Fruit fly (Drosophila melanogaster) whole organism, embryonic: ENCODE measurements around the gene CG46462.

Source experiments
- Abd-B ChIP-seq: fragments of 200-800 bp; sonication (Bioruptor generic); optimal IDR thresholded peaks from 2 replicates; lab custom pipeline; 2018; ENCODE audit warnings: missing biosample characterization, mild to moderate bottlenecking, missing genetic modification characterization, moderate library complexity
- Atf3 ChIP-seq: fragments of 200-800 bp; sonication (Bioruptor generic); optimal IDR thresholded peaks from 3 replicates; lab custom pipeline; 2016; ENCODE audit warnings: missing biosample characterization, missing genetic modification characterization
- Bdp1 ChIP-seq: fragments of 200-800 bp; sonication (Bioruptor generic); optimal IDR thresholded peaks from 3 replicates; lab custom pipeline; 2016; ENCODE audit warnings: missing biosample characterization, missing genetic modification characterization
- CG10565 ChIP-seq: fragments of 200-800 bp; sonication (Bioruptor generic); optimal IDR thresholded peaks from 3 replicates; lab custom pipeline; 2016; ENCODE audit warnings: missing biosample characterization, mild to moderate bottlenecking, missing genetic modification characterization
- CG11085 ChIP-seq: fragments of 200-800 bp; sonication (Bioruptor generic); IDR thresholded peaks from 2 replicates; pipeline ENCODE4 v1.3.6; 2022; ENCODE audit warnings: missing biosample characterization, missing genetic modification characterization
- CG12769 ChIP-seq: fragments of 200-800 bp; sonication (Bioruptor generic); optimal IDR thresholded peaks from 2 replicates; lab custom pipeline; 2019; ENCODE audit warnings: missing biosample characterization, mild to moderate bottlenecking, missing genetic modification characterization, moderate library complexity
- CG15073 ChIP-seq: fragments of 200-800 bp; sonication (Bioruptor generic); optimal IDR thresholded peaks from 2 replicates; lab custom pipeline; 2016; ENCODE audit warnings: missing biosample characterization, missing genetic modification characterization
- CG15479 ChIP-seq: fragments of 200-800 bp; sonication (Bioruptor generic); optimal IDR thresholded peaks from 3 replicates; lab custom pipeline; 2019; ENCODE audit warnings: missing biosample characterization, mild to moderate bottlenecking, missing genetic modification characterization, moderate library complexity
- CG15601 ChIP-seq: fragments of 200-800 bp; sonication (Bioruptor generic); optimal IDR thresholded peaks from 3 replicates; lab custom pipeline; 2019; ENCODE audit warnings: missing biosample characterization, mild to moderate bottlenecking, missing genetic modification characterization, moderate library complexity
- CG17186 ChIP-seq: fragments of 200-800 bp; sonication (Bioruptor generic); optimal IDR thresholded peaks from 3 replicates; lab custom pipeline; 2017; ENCODE audit warnings: missing biosample characterization, missing genetic modification reagents, missing genetic modification characterization
- CG18476 ChIP-seq: fragments of 200-800 bp; sonication (Bioruptor generic); optimal IDR thresholded peaks from 2 replicates; lab custom pipeline; 2016; ENCODE audit warnings: missing biosample characterization, mild to moderate bottlenecking, missing genetic modification characterization
- CG3163 ChIP-seq: fragments of 200-800 bp; sonication (Bioruptor generic); optimal IDR thresholded peaks from 3 replicates; lab custom pipeline; 2016; ENCODE audit warnings: missing biosample characterization, missing genetic modification characterization
- CG34376 ChIP-seq: fragments of 200-800 bp; sonication (Bioruptor generic); optimal IDR thresholded peaks from 2 replicates; lab custom pipeline; 2018; ENCODE audit warnings: missing biosample characterization, mild to moderate bottlenecking, missing genetic modification characterization
- CG34422 ChIP-seq: fragments of 200-800 bp; sonication (Bioruptor generic); IDR thresholded peaks from 3 replicates; pipeline ENCODE4 v1.3.6; 2022; ENCODE audit warnings: missing biosample characterization, missing genetic modification characterization
- CG4328 ChIP-seq: fragments of 200-800 bp; sonication (Bioruptor generic); optimal IDR thresholded peaks from 3 replicates; lab custom pipeline; 2017; ENCODE audit warnings: missing biosample characterization, missing genetic modification reagents, missing genetic modification characterization
- CG4424 ChIP-seq: fragments of 200-800 bp; sonication (Bioruptor generic); optimal IDR thresholded peaks from 3 replicates; lab custom pipeline; 2016; ENCODE audit warnings: missing biosample characterization, missing genetic modification characterization
- CG6813 ChIP-seq: fragments of 200-800 bp; sonication (Bioruptor generic); optimal IDR thresholded peaks from 2 replicates; lab custom pipeline; 2017; ENCODE audit warnings: missing biosample characterization, missing genetic modification characterization, mild to moderate bottlenecking, moderate library complexity, missing genetic modification reagents
- CG7556 ChIP-seq: fragments of 200-800 bp; sonication (Bioruptor generic); optimal IDR thresholded peaks from 2 replicates; lab custom pipeline; 2017; ENCODE audit warnings: missing biosample characterization, mild to moderate bottlenecking, missing genetic modification characterization
- CG7745 ChIP-seq: fragments of 200-800 bp; sonication (Bioruptor generic); optimal IDR thresholded peaks from 2 replicates; lab custom pipeline; 2018; ENCODE audit warnings: missing biosample characterization, mild to moderate bottlenecking, missing genetic modification characterization, moderate library complexity
- CG9727 ChIP-seq: fragments of 200-800 bp; sonication (Bioruptor generic); optimal IDR thresholded peaks from 3 replicates; lab custom pipeline; 2017; ENCODE audit warnings: missing biosample characterization, mild to moderate bottlenecking, missing genetic modification characterization
- CG9797 ChIP-seq: fragments of 200-800 bp; sonication (Bioruptor generic); optimal IDR thresholded peaks from 3 replicates; lab custom pipeline; 2018; ENCODE audit warnings: missing biosample characterization, mild to moderate bottlenecking, missing genetic modification characterization
- CG9932 ChIP-seq: fragments of 200-800 bp; sonication (Bioruptor generic); IDR thresholded peaks from 2 replicates; pipeline ENCODE4 v1.3.6; 2022; ENCODE audit warnings: missing biosample characterization, missing genetic modification characterization
- Dbx ChIP-seq: fragments of 200-800 bp; sonication (Bioruptor generic); IDR thresholded peaks from 3 replicates; pipeline ENCODE4 v1.3.6; 2022; ENCODE audit warnings: missing biosample characterization, missing genetic modification characterization
- Dp ChIP-seq: fragments of 200-800 bp; sonication (Bioruptor generic); optimal IDR thresholded peaks from 2 replicates; lab custom pipeline; 2018; ENCODE audit warnings: missing biosample characterization, mild to moderate bottlenecking, missing genetic modification characterization, moderate library complexity
- H15 ChIP-seq: fragments of 200-800 bp; sonication (Bioruptor generic); IDR thresholded peaks from 3 replicates; pipeline ENCODE4 v1.3.6; 2022; ENCODE audit warnings: missing biosample characterization, missing genetic modification characterization
- HLH3B ChIP-seq: fragments of 200-800 bp; sonication (Bioruptor generic); IDR thresholded peaks from 2 replicates; pipeline ENCODE4 v1.3.6; 2022; ENCODE audit warnings: missing biosample characterization, missing genetic modification characterization
- Hmr ChIP-seq: fragments of 200-800 bp; sonication (Bioruptor generic); optimal IDR thresholded peaks from 3 replicates; lab custom pipeline; 2017; ENCODE audit warnings: mild to moderate bottlenecking, missing biosample characterization, missing genetic modification reagents, missing genetic modification characterization
- Kr ChIP-seq: fragments of 200-800 bp; sonication (Bioruptor generic); optimal IDR thresholded peaks from 2 replicates; lab custom pipeline; 2017; ENCODE audit warnings: missing biosample characterization, mild to moderate bottlenecking, missing genetic modification characterization
- Lpt ChIP-seq: fragments of >200 bp; optimal IDR thresholded peaks from 2 replicates; lab custom pipeline; 2018; ENCODE audit warnings: missing biosample characterization, missing genetic modification characterization
- Max ChIP-seq: fragments of 200-800 bp; sonication (Bioruptor generic); optimal IDR thresholded peaks from 2 replicates; lab custom pipeline; 2016; ENCODE audit warnings: missing biosample characterization, mild to moderate bottlenecking, missing genetic modification characterization
- Mrtf ChIP-seq: fragments of 200-800 bp; sonication (Bioruptor generic); IDR thresholded peaks from 3 replicates; pipeline ENCODE4 v1.3.6; 2022; ENCODE audit warnings: missing biosample characterization, missing genetic modification characterization
- Nf-YA ChIP-seq: fragments of 200-800 bp; sonication (Bioruptor generic); IDR thresholded peaks from 2 replicates; pipeline ENCODE4 v1.3.6; 2022; ENCODE audit warnings: missing biosample characterization, missing genetic modification characterization
- Oaz ChIP-seq: fragments of 200-800 bp; sonication (Bioruptor generic); IDR thresholded peaks from 2 replicates; pipeline ENCODE4 v1.3.6; 2022; ENCODE audit warnings: missing biosample characterization, missing genetic modification characterization
- Scr ChIP-seq: fragments of 200-800 bp; sonication (Bioruptor generic); IDR thresholded peaks from 2 replicates; pipeline ENCODE4 v1.3.6; 2022; ENCODE audit warnings: missing biosample characterization, missing genetic modification characterization; ENCODE audit not compliant: partially characterized antibody
- Taf1 ChIP-seq: fragments of 200-800 bp; sonication (Bioruptor generic); IDR thresholded peaks from 2 replicates; pipeline ENCODE4 v1.3.6; 2022; ENCODE audit warnings: missing biosample characterization, missing genetic modification characterization
- Vsx1 ChIP-seq: fragments of 200-800 bp; sonication (Bioruptor generic); optimal IDR thresholded peaks from 2 replicates; lab custom pipeline; 2017; ENCODE audit warnings: missing biosample characterization, mild to moderate bottlenecking, missing genetic modification characterization, missing genetic modification reagents
- ase ChIP-seq: fragments of 200-800 bp; sonication (Bioruptor generic); IDR thresholded peaks from 3 replicates; pipeline ENCODE4 v1.3.6; 2022; ENCODE audit warnings: missing biosample characterization, missing genetic modification characterization
- btn ChIP-seq: fragments of 200-800 bp; sonication (Bioruptor generic); optimal IDR thresholded peaks from 2 replicates; lab custom pipeline; 2016; ENCODE audit warnings: missing biosample characterization, missing genetic modification characterization
- cwo ChIP-seq: fragments of 200-800 bp; sonication (Bioruptor generic); optimal IDR thresholded peaks from 3 replicates; lab custom pipeline; 2017; ENCODE audit warnings: missing biosample characterization, missing genetic modification characterization, mild to moderate bottlenecking, moderate library complexity, missing genetic modification reagents
- dati ChIP-seq: fragments of 200-800 bp; sonication (Bioruptor generic); IDR thresholded peaks from 2 replicates; pipeline ENCODE4 v1.3.6; 2022; ENCODE audit warnings: missing biosample characterization, missing genetic modification characterization
- fru ChIP-seq: fragments of >200 bp; optimal IDR thresholded peaks from 2 replicates; lab custom pipeline; 2017
- inv ChIP-seq: fragments of 200-800 bp; sonication (Bioruptor generic); IDR thresholded peaks from 2 replicates; pipeline ENCODE4 v1.3.6; 2022; ENCODE audit warnings: missing biosample characterization, missing genetic modification characterization; ENCODE audit not compliant: partially characterized antibody
- klu ChIP-seq: fragments of 200-800 bp; sonication (Bioruptor generic); IDR thresholded peaks from 2 replicates; pipeline ENCODE4 v1.3.6; 2022; ENCODE audit warnings: missing biosample characterization, missing genetic modification characterization
- lola ChIP-seq, 3 experiments: fragments of >200 bp in 2 of 3; fragments of 200-800 bp in 1 of 3; sonication (Bioruptor generic) in 1 of 3; optimal IDR thresholded peaks; 2 replicates each; lab custom pipeline; 2017 to 2019; ENCODE audit warnings: missing biosample characterization in 3 of 3, missing genetic modification characterization in 3 of 3, mild to moderate bottlenecking in 1 of 3, moderate library complexity in 1 of 3
- mld ChIP-seq: fragments of 200-800 bp; sonication (Bioruptor generic); IDR thresholded peaks from 3 replicates; pipeline ENCODE4 v1.3.6; 2022; ENCODE audit warnings: missing biosample characterization, missing genetic modification characterization; ENCODE audit not compliant: partially characterized antibody
- org-1 ChIP-seq: fragments of 200-800 bp; sonication (Bioruptor generic); optimal IDR thresholded peaks from 2 replicates; lab custom pipeline; 2017; ENCODE audit warnings: missing biosample characterization, missing genetic modification characterization
- pho ChIP-seq: fragments of 200-800 bp; sonication (Bioruptor generic); optimal IDR thresholded peaks from 2 replicates; lab custom pipeline; 2016; ENCODE audit warnings: missing biosample characterization, missing genetic modification characterization
- pita ChIP-seq: fragments of 200-800 bp; sonication (Bioruptor generic); optimal IDR thresholded peaks from 2 replicates; lab custom pipeline; 2017; ENCODE audit warnings: missing biosample characterization, mild to moderate bottlenecking, missing genetic modification characterization
- repo ChIP-seq: fragments of 200-800 bp; sonication (Bioruptor generic); optimal IDR thresholded peaks from 2 replicates; lab custom pipeline; 2016; ENCODE audit warnings: missing biosample characterization, missing genetic modification characterization
- seq ChIP-seq: fragments of 200-800 bp; sonication (Bioruptor generic); IDR thresholded peaks from 2 replicates; pipeline ENCODE4 v1.3.6; 2022; ENCODE audit warnings: missing biosample characterization, missing genetic modification characterization
- sima ChIP-seq: fragments of 200-800 bp; sonication (Bioruptor generic); optimal IDR thresholded peaks from 2 replicates; lab custom pipeline; 2016; ENCODE audit warnings: missing biosample characterization, missing genetic modification characterization
- tna ChIP-seq: fragments of 200-800 bp; sonication (Bioruptor generic); IDR thresholded peaks from 2 replicates; pipeline ENCODE4 v1.3.6; 2022; ENCODE audit warnings: missing biosample characterization, missing genetic modification characterization; ENCODE audit not compliant: partially characterized antibody

The CG46462 gene

DNA sequence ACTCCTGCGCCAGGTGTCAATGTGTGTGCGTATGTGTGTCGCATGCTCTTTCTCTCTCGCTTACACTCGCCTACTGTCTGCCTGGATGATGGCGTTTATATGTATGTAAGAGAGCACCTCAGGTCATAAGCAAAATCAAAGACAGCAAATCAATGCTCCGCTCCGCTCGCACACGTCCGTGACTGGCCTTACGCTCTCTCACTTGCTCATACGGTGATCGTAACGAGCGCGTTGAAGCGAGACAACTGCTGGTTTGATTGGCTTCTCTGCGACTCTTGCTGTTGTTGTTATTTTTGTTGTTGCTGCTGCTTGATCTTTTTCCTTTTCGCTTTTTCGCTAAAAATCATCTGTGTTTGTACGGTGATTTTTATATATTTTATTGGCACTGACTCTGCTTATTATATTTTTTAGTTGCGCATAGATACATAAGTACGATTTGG, 35.9 kb upstream of the CG46462 start (continued):
- peak; percentile 7 for TF ChIP-seq Max (GFP tag; lab: Kevin White, UChicago)
- TF ChIP-seq Dbx (GFP tag; lab: Robert Waterston, UW) = 0 out of 3 replicates have a peak, but pooled peaks have one; percentile 54
- no peak for TF ChIP-seq CG6813 (GFP tag; lab: Kevin White, UChicago)
- TF ChIP-seq CG15073 (GFP tag; lab: Kevin White, UChicago) = no peak
- TF ChIP-seq CG17186 = no peak
- no peak for TF ChIP-seq H15 (GFP tag; lab: Robert Waterston, UW)
- TF ChIP-seq seq (GFP tag; lab: Robert Waterston, UW) = no peak
- TF ChIP-seq CG9797 (GFP tag; lab: Kevin White, UChicago) = no peak
- no peak for TF ChIP-seq cwo
- no peak for TF ChIP-seq Abd-B (GFP tag; lab: Kevin White, UChicago)
- no peak for TF ChIP-seq CG9932 (GFP tag; lab: Robert Waterston, UW)
- no peak for TF ChIP-seq ase (GFP tag; lab: Robert Waterston, UW)
- TF ChIP-seq CG15601 (tag; lab: Kevin White, UChicago) = no peak
- TF ChIP-seq Bdp1 (GFP tag; lab: Kevin White, UChicago) = no peak
- TF ChIP-seq Dp = no peak
- TF ChIP-seq CG7556 (GFP tag; lab: Kevin White, UChicago) = no peak
- no peak for TF ChIP-seq Hmr (GFP tag; lab: Kevin White, UChicago)
- TF ChIP-seq CG18476 = no peak
- no peak for TF ChIP-seq pho (GFP tag; lab: Kevin White, UChicago)
- peak; percentile 10 for TF ChIP-seq fru (lab: Kevin White, UChicago)
- TF ChIP-seq Mrtf (GFP tag; lab: Robert Waterston, UW) = no peak
- no peak for TF ChIP-seq Taf1 (GFP tag; lab: Robert Waterston, UW)
- TF ChIP-seq pita = no peak
- no peak for TF ChIP-seq sima (GFP tag; lab: Kevin White, UChicago)
- TF ChIP-seq CG4328 (GFP tag; lab: Kevin White, UChicago) = no peak
- no peak for TF ChIP-seq CG10565 (GFP tag; lab: Kevin White, UChicago)
- TF ChIP-seq CG11085 (GFP tag; lab: Robert Waterston, UW) = no peak
- TF ChIP-seq Lpt (GFP tag; lab: Kevin White, UChicago) = no peak
- peak; percentile 92 for TF ChIP-seq CG3163
- no peak for TF ChIP-seq tna
- TF ChIP-seq org-1 (GFP tag; lab: Kevin White, UChicago) = no peak
- peak; percentile 84 for TF ChIP-seq CG15479 (GFP tag; lab: Kevin White, UChicago)
- no peak for TF ChIP-seq HLH3B (GFP tag; lab: Robert Waterston, UW)
- TF ChIP-seq lola (GFP tag; optimal IDR thresholded peaks at IDR 0.05; lab: Kevin White, UChicago) = no peak
- peak; percentile 19; the same call in 1 of the 2 replicates for TF ChIP-seq Scr (GFP tag; lab: Robert Waterston, UW)
- no peak for TF ChIP-seq Oaz
- TF ChIP-seq CG4424 (GFP tag; lab: Kevin White, UChicago) = no peak
- TF ChIP-seq Atf3 (GFP tag; lab: Kevin White, UChicago) = no peak
- TF ChIP-seq mld (GFP tag; lab: Robert Waterston, UW) = no peak
- TF ChIP-seq Nf-YA = peak; percentile 55; the same call in 1 of the 2 replicates
- no peak for TF ChIP-seq klu
- peak; percentile 73; the same call in 1 of the 3 replicates for TF ChIP-seq CG34422 (GFP tag; lab: Robert Waterston, UW)
- no peak for TF ChIP-seq dati
- no peak for TF ChIP-seq CG12769 (tag; lab: Kevin White, UChicago)
- no peak for TF ChIP-seq repo (GFP tag; lab: Kevin White, UChicago)
- TF ChIP-seq btn (GFP tag; lab: Kevin White, UChicago) = no peak
- TF ChIP-seq CG9727 (GFP tag; lab: Kevin White, UChicago) = peak; percentile 27
- TF ChIP-seq CG7745 = no peak
- peak; percentile 63 for TF ChIP-seq CG34376 (GFP tag; lab: Kevin White, UChicago)
- no peak for TF ChIP-seq inv (GFP tag; lab: Robert Waterston, UW)
- TF ChIP-seq Vsx1 (GFP tag; lab: Kevin White, UChicago) = no peak
- TF ChIP-seq Kr = no peak
